Fruit fly (Drosophila melanogaster): ENCODE results near the gene CG6527.

CG6527 gene

DNA sequence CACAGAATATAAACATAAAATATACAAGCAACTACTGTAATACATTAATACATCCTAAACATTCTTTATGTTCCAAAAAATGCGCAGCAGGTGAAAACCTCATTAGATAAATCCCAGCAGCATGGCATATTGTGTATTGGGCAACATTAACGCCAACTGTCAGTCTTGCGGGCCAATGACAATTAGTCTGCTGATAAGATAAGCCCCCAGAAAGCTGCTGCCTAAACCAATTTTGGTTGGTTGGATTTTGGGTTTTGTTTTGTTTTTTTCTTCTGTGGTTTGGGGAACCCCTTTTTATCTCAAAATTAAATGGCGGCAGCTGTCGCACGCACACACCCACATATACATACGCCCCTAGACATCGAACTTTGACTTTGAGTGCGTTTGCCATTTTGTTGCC is 30.6 kb downstream of the CG6527 start:
- TF ChIP-seq CG16779 (tag; optimal IDR thresholded peaks at IDR 0.05) = no peak
- TF ChIP-seq achi (GFP tag; optimal IDR thresholded peaks at IDR 0.05) = no peak
- TF ChIP-seq CG11294 (GFP tag; IDR thresholded peaks at IDR 0.05) = no peak
- TF ChIP-seq esn (GFP tag; optimal IDR thresholded peaks at IDR 0.05) = no peak
- TF ChIP-seq vri (GFP tag; optimal IDR thresholded peaks at IDR 0.05) = no peak
- TF ChIP-seq dsx (GFP tag; optimal IDR thresholded peaks at IDR 0.05; ENCODE audit: poor library complexity, severe bottlenecking) = no peak
- TF ChIP-seq CG8119 (GFP tag; IDR thresholded peaks at IDR 0.05) = no peak
- no peak for TF ChIP-seq Gug (GFP tag; IDR thresholded peaks at IDR 0.05)
- TF ChIP-seq CG8632 (GFP tag; optimal IDR thresholded peaks at IDR 0.05) = no peak
- TF ChIP-seq CG1621 (tag; optimal IDR thresholded peaks at IDR 0.05) = no peak
- TF ChIP-seq Eip93F (GFP tag; optimal IDR thresholded peaks at IDR 0.05) = no peak
- no peak for TF ChIP-seq CG7368 (GFP tag; optimal IDR thresholded peaks at IDR 0.05)
- TF ChIP-seq CG8319 (GFP tag; optimal IDR thresholded peaks at IDR 0.05) = no peak
- no peak for TF ChIP-seq Eip75B (GFP tag; optimal IDR thresholded peaks at IDR 0.05)
- TF ChIP-seq CG6163 (GFP tag; IDR thresholded peaks at IDR 0.05) = no peak
- no peak for TF ChIP-seq CG15336 (GFP tag; IDR thresholded peaks at IDR 0.05)
- no peak for TF ChIP-seq eg (GFP tag; IDR thresholded peaks at IDR 0.05)
- TF ChIP-seq ss (GFP tag; optimal IDR thresholded peaks at IDR 0.05) = no peak
- TF ChIP-seq CG4318 (GFP tag; optimal IDR thresholded peaks at IDR 0.05) = no peak
- no peak for TF ChIP-seq CG32006 (GFP tag; optimal IDR thresholded peaks at IDR 0.05)

DNA sequence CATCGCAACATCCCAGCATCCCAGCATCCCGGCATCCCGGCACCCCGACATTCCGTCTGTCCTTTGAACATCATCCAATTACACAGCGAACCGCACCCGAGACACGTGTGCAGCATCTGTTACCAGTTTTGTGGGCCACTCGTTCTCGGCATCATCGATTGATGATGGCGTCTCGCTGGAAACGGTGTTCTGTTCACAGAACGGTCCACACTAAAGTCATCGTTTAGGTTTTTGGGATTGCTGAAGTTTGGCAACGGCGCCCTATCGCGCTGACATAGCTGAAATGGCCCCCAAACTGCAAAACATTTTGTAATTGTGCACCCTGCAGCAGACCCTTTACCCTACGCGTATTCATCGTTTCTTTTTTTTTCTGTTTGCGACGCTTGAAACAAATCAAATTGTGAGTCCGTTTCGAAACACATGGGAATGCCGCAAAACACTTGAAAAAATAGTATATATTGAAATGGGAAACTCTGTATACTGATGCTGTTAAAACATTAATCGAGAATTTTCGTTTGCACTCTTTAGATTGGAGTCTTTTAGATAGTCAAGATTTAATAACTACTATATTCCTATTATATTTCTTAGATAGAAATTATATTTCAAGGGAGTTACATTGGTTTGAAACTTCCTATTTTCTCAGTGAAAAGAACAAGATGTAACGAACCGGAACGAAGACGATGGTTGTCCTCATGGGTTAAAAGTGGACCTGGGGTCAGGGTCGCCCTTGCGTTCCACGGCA is 33.1 kb downstream of the CG6527 start:
- TF ChIP-seq CG6163 (GFP tag; IDR thresholded peaks at IDR 0.05) = 0 out of 3 replicates have a peak, but pooled peaks have one; percentile 9
- no peak for TF ChIP-seq CG6276 (GFP tag; optimal IDR thresholded peaks at IDR 0.05)
- TF ChIP-seq fkh (GFP tag; optimal IDR thresholded peaks at IDR 0.05) = no peak
- TF ChIP-seq CG8632 (GFP tag; optimal IDR thresholded peaks at IDR 0.05) = peak; percentile 40
- TF ChIP-seq Ets96B (tag; optimal IDR thresholded peaks at IDR 0.05) = peak; percentile 58
- TF ChIP-seq acj6 (GFP tag; optimal IDR thresholded peaks at IDR 0.05) = peak; percentile 42
- peak; percentile 35 for TF ChIP-seq CG34406 (GFP tag; optimal IDR thresholded peaks at IDR 0.05)
- TF ChIP-seq CG15336 (GFP tag; IDR thresholded peaks at IDR 0.05) = 0 out of 2 replicates have a peak, but pooled peaks have one; percentile 8
- no peak for TF ChIP-seq Sox15 (GFP tag; optimal IDR thresholded peaks at IDR 0.05)
- peak in 1 of 2 experiments; percentile 29 for TF ChIP-seq ss (GFP tag; optimal IDR thresholded peaks at IDR 0.05)
- peak; percentile 7 for TF ChIP-seq OdsH (GFP tag; optimal IDR thresholded peaks at IDR 0.05)
- no peak for TF ChIP-seq Gug (GFP tag; IDR thresholded peaks at IDR 0.05)
- TF ChIP-seq Smox (GFP tag; optimal IDR thresholded peaks at IDR 0.05) = peak; percentile 25
- TF ChIP-seq CG8319 (GFP tag; optimal IDR thresholded peaks at IDR 0.05) = no peak
- peak; percentile 4 for TF ChIP-seq CG3919 (GFP tag; optimal IDR thresholded peaks at IDR 0.05)
- peak; percentile 52 for TF ChIP-seq CG3032 (tag; optimal IDR thresholded peaks at IDR 0.05)
- TF ChIP-seq topi (GFP tag; optimal IDR thresholded peaks at IDR 0.05) = peak; percentile 21
- TF ChIP-seq CG10669 (GFP tag; optimal IDR thresholded peaks at IDR 0.05) = peak; percentile 53
- peak; percentile 35 for TF ChIP-seq dsx (GFP tag; optimal IDR thresholded peaks at IDR 0.05; ENCODE audit: poor library complexity, severe bottlenecking)
- peak; percentile 35 for TF ChIP-seq achi (GFP tag; optimal IDR thresholded peaks at IDR 0.05)
- TF ChIP-seq CG4318 (GFP tag; optimal IDR thresholded peaks at IDR 0.05) = no peak
- no peak for TF ChIP-seq fd85E (GFP tag; optimal IDR thresholded peaks at IDR 0.05)
- TF ChIP-seq svp (GFP tag) = peak; percentile 53
- no peak for TF ChIP-seq Eip93F (GFP tag; optimal IDR thresholded peaks at IDR 0.05)
- TF ChIP-seq Sox102F (GFP tag; optimal IDR thresholded peaks at IDR 0.05) = peak; percentile 16
- no peak for TF ChIP-seq CG32006 (GFP tag; optimal IDR thresholded peaks at IDR 0.05)
- peak; percentile 8 for TF ChIP-seq cyc (GFP tag; optimal IDR thresholded peaks at IDR 0.05)
- no peak for TF ChIP-seq spab (GFP tag; optimal IDR thresholded peaks at IDR 0.05)
- TF ChIP-seq Eip78C (GFP tag) = peak; percentile 84
- peak; percentile 12 for TF ChIP-seq esn (GFP tag; optimal IDR thresholded peaks at IDR 0.05)
- peak; percentile 31 for TF ChIP-seq CG10631 (GFP tag; optimal IDR thresholded peaks at IDR 0.05)

Data from whole organism, prepupa.